Worm (Caenorhabditis elegans): ENCODE results near the gene Y59H11AR.4.

DNA sequence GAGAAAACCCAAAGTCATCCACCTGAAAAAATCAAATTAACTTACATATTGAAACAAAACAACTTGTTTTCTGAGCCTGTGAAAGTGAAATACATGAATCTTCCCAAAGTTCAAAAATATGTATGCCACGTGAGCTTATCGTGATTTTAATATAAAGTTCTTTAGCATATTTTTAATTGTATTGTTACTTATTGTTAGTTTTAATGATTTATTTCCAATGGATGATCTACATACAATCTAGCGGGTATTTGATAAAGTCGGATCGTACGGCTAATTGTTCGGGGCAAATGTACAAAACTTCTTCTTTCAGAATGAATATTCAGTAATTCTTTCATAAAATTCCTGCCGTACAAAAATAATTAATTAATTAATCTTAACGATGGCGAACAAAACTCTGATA, 30.3 kb downstream of the Y59H11AR.4 start, which contains the start of gene Y59H11AM.4:
- no peak for TF ChIP-seq ama-1 (optimal IDR thresholded peaks at IDR 0.05)
- TF ChIP-seq aly-1 (tag; optimal IDR thresholded peaks at IDR 0.05), result no peak
- TF ChIP-seq tbx-37 (GFP tag; conservative IDR thresholded peaks at IDR 0.05), result no peak
- TF ChIP-seq flt-1 (GFP tag; IDR thresholded peaks at IDR 0.05), result no peak
- TF ChIP-seq pes-1 (GFP tag; IDR thresholded peaks at IDR 0.05), result no peak
- no peak for TF ChIP-seq ceh-13 (GFP tag; optimal IDR thresholded peaks at IDR 0.05)
- no peak for TF ChIP-seq hnd-1 (tag; optimal IDR thresholded peaks at IDR 0.05)
